Worm (Caenorhabditis elegans) whole organism, L4/young adult: ENCODE data around the gene T25D3.4.

Experiments used
- W03F9.2 ChIP-seq: fragments of 150-350 bp; optimal IDR thresholded peaks from 2 replicates; lab custom pipeline; 2014; ENCODE audit warnings: missing biosample characterization, missing genetic modification characterization
- dao-5 ChIP-seq: sonication (generic microtip); optimal IDR thresholded peaks from 2 replicates; lab custom pipeline; 2016; ENCODE audit warnings: missing genotype, missing genetic modification characterization, moderate library complexity, missing compliant biosample characterization
- him-1 ChIP-seq: sonication (generic microtip); optimal IDR thresholded peaks from 2 replicates; lab custom pipeline; 2016; ENCODE audit warnings: missing genotype, missing genetic modification reagents, missing genetic modification characterization, missing compliant biosample characterization

DNA sequence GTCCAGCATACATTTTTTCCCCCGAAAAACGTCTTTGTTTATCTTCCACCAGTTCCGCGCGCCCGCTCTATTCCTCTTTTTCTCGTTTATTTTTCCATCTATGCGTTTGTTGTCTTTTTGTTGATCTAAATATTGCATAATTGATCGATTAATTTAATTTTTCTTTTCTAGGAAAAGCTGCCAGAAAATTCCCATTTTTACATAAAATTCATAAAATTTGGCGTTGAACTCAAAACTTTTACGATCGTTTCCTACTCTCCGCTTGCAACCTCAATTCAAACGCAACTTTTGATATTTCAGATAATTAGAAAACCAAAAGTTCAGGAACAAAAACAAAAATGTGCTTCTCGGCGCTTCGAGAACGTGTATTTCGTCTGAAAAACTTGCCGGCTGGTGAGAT lies 38.2 kb upstream of the T25D3.4 start, which contains the start of gene C50D2.2:
- TF ChIP-seq W03F9.2 (no peak), dao-5 (tag; lab: Kevin White, UChicago) (no peak), him-1 (tag; lab: Kevin White, UChicago) (no peak)
